Worm (Caenorhabditis elegans): Measurements from ENCODE around the gene nmur-3.

The nmur-3 gene

ce11 chrX:4498078-4498477 lies 31.8 kb downstream of the nmur-3 start:
- no peak for TF ChIP-seq T23F11.4 (GFP tag; optimal IDR thresholded peaks at IDR 0.05)
- no peak for TF ChIP-seq hlh-8 (tag; optimal IDR thresholded peaks at IDR 0.05)
- no peak for TF ChIP-seq npax-4 (tag; optimal IDR thresholded peaks at IDR 0.05)
- TF ChIP-seq ceh-19 (GFP tag; optimal IDR thresholded peaks at IDR 0.05) = no peak

DNA sequence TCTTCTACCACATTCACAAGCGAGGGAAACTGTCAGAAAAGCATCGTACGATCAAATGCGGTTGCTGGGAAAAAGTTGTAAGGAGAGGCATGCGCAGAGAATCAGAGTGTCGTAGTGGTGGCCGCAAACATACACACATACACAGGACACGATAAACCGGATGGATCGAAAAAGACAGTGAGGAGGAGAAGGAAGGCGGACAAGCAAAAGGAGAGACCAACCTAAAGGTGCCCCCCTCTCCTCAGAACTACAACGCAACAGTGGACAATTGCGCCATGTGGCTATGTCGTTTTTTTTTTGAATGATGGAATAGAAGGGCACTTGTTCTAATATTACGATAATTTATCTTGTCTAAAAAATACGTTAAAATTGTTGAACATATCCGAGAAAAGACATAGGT lies 32.2 kb downstream of the nmur-3 start:
- TF ChIP-seq hlh-8 (tag; optimal IDR thresholded peaks at IDR 0.05) = no peak
- TF ChIP-seq nhr-232 (tag; optimal IDR thresholded peaks at IDR 0.05) = no peak
- TF ChIP-seq gmeb-2 (tag; optimal IDR thresholded peaks at IDR 0.05) = no peak
- TF ChIP-seq C08G9.2 (tag; optimal IDR thresholded peaks at IDR 0.05) = peak; percentile 21
- no peak for TF ChIP-seq ceh-24 (tag; optimal IDR thresholded peaks at IDR 0.05)
- TF ChIP-seq tbx-2 (tag; optimal IDR thresholded peaks at IDR 0.05) = no peak
- no peak for TF ChIP-seq elt-2 (tag; optimal IDR thresholded peaks at IDR 0.05)
- peak; percentile 4 for TF ChIP-seq sdc-2 (tag; optimal IDR thresholded peaks at IDR 0.05)
- TF ChIP-seq Y22D7AL.16 (tag; optimal IDR thresholded peaks at IDR 0.05) = no peak
- no peak for TF ChIP-seq hlh-15 (tag; optimal IDR thresholded peaks at IDR 0.05)
- TF ChIP-seq lim-6 (tag; optimal IDR thresholded peaks at IDR 0.05) = no peak
- TF ChIP-seq che-1 (tag; optimal IDR thresholded peaks at IDR 0.05) = no peak
- TF ChIP-seq rnt-1 (tag; optimal IDR thresholded peaks at IDR 0.05) = peak; percentile 16
- TF ChIP-seq lin-11 (tag; optimal IDR thresholded peaks at IDR 0.05) = no peak
- TF ChIP-seq dmd-4 (tag; optimal IDR thresholded peaks at IDR 0.05; ENCODE audit: borderline replicate concordance) = no peak
- TF ChIP-seq fkh-6 (tag; optimal IDR thresholded peaks at IDR 0.05) = no peak
- no peak for TF ChIP-seq elt-4 (tag; optimal IDR thresholded peaks at IDR 0.05)
- TF ChIP-seq ceh-30 (tag; optimal IDR thresholded peaks at IDR 0.05) = no peak

DNA sequence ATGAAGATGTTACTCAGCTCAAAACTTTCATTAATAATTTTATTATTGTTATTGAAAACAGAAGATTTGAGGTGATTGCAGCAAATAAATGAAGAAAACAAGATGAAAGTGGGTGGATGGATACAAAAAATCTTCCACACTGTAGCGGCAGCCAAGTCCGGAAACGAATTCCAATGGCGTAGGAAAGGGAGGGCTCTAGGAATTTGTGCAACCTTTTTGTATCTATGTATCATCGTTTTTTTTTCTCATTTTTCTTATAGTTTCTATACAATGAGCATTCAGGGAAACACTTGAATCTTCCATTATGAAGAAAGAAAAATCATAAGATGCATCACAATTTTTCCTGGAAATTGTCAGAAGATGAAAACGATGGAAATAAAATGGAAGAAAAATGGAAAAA lies 34.2 kb downstream of the nmur-3 start:
- no peak for TF ChIP-seq npax-4 (tag; optimal IDR thresholded peaks at IDR 0.05)
- no peak for TF ChIP-seq pqm-1 (tag; optimal IDR thresholded peaks at IDR 0.05)
- TF ChIP-seq pha-2 (tag; optimal IDR thresholded peaks at IDR 0.05) = no peak
- TF ChIP-seq K02D7.2 (tag; optimal IDR thresholded peaks at IDR 0.05) = no peak
- no peak for TF ChIP-seq fax-1 (tag; optimal IDR thresholded peaks at IDR 0.05)
- no peak for TF ChIP-seq Y22D7AL.16 (tag; optimal IDR thresholded peaks at IDR 0.05)
- TF ChIP-seq gmeb-2 (tag; optimal IDR thresholded peaks at IDR 0.05) = no peak
- TF ChIP-seq ceh-9 (tag; optimal IDR thresholded peaks at IDR 0.05) = no peak

DNA sequence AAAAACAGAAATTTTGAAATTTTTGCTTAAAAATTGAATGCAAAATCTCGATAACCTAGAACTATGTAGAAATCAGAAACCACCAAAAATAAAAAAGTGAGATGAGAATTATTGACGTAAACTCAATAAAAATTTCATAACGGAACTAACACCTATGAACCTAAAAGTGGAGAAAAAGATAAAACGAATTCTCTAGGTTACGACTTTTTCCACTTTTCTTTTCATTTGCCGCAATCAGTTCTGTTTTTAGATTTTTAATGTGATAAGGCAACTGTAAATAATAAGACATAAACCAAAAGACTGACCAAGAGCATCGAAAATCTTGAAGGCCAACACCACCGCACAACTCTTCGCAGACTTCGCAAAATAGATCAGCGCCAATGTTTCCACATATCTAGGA lies 35.7 kb downstream of the nmur-3 start:
- TF ChIP-seq hlh-6 (tag; optimal IDR thresholded peaks at IDR 0.05) (no peak), elt-4 (tag; optimal IDR thresholded peaks at IDR 0.05) (no peak), C38D4.7 (GFP tag; optimal IDR thresholded peaks at IDR 0.05) (no peak), hlh-15 (tag; optimal IDR thresholded peaks at IDR 0.05) (no peak)

DNA sequence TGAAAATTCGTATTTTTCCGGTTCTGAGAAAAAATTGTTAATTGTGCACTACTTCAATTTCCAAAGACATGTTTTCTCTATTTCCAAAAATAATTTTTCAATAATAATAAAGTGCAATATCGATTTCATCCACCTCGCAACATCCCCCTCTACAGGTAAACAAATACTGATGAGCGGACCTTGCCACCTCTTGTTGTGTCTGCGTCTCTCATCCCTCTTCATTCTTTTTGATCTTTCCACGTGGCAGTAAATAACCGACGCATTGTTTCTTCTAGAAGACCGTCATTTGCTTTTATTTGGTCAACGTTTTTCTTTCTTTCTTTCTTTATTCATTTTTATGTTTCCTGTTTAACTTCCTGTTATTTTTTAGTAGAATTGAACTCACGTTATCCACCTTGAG lies 36.9 kb downstream of the nmur-3 start:
- no peak for TF ChIP-seq ceh-9 (tag; optimal IDR thresholded peaks at IDR 0.05)
- no peak for TF ChIP-seq unc-3 (GFP tag; conservative IDR thresholded peaks at IDR 0.05)
- no peak for TF ChIP-seq unc-3 (tag; optimal IDR thresholded peaks at IDR 0.05)
- no peak for TF ChIP-seq npax-4 (tag; optimal IDR thresholded peaks at IDR 0.05)
- no peak for TF ChIP-seq ceh-24 (tag; optimal IDR thresholded peaks at IDR 0.05)
- no peak for TF ChIP-seq tbx-2 (tag; optimal IDR thresholded peaks at IDR 0.05)
- TF ChIP-seq ahr-1 (tag; optimal IDR thresholded peaks at IDR 0.05) = no peak
- no peak for TF ChIP-seq eyg-1 (tag; optimal IDR thresholded peaks at IDR 0.05)

- TF ChIP-seq unc-55 (GFP tag; optimal IDR thresholded peaks at IDR 0.05) (peak; percentile 40), tbx-2 (tag; optimal IDR thresholded peaks at IDR 0.05) (peak; percentile 26), lim-6 (tag; optimal IDR thresholded peaks at IDR 0.05) (no peak), ceh-45 (GFP tag; IDR thresholded peaks at IDR 0.05) (no peak), unc-42 (tag; optimal IDR thresholded peaks at IDR 0.05) (peak; percentile 28), dmd-4 (tag; optimal IDR thresholded peaks at IDR 0.05; ENCODE audit: borderline replicate concordance) (peak; percentile 0), F13H6.1 (tag; optimal IDR thresholded peaks at IDR 0.05) (no peak), sdc-2 (tag; optimal IDR thresholded peaks at IDR 0.05) (peak; percentile 12), rnt-1 (tag; optimal IDR thresholded peaks at IDR 0.05) (peak; percentile 13)
These were observed 37.9 kb downstream of the nmur-3 start, which contains the start of gene dgk-2 for ce11 chrX:4504108-4504668. dgk-2 (minus strand) TSS chrX:4504388.
